Worm (Caenorhabditis elegans) whole organism, young adult: Measurements from ENCODE around the gene set-3.

ENCODE experiments used
- B0261.1 ChIP-seq: sonication (generic microtip); optimal IDR thresholded peaks from 2 replicates; lab custom pipeline; 2016; ENCODE audit warnings: mild to moderate bottlenecking, missing genetic modification characterization, moderate library complexity, missing compliant biosample characterization
- ama-1 ChIP-seq, 3 experiments: fragments of 150-350 bp in 1 of 3; sonication (generic microtip) in 2 of 3; optimal IDR thresholded peaks; 2 replicates each; lab custom pipeline; 2014 to 2018; ENCODE audit warnings: missing biosample characterization in 2 of 3, missing genetic modification characterization in 2 of 3, missing genetic modification reagents in 2 of 3
- bed-2 ChIP-seq: fragments of 200-800 bp; sonication (Bioruptor generic); IDR thresholded peaks from 2 replicates; pipeline ENCODE4 v1.3.6; 2022; ENCODE audit warnings: missing genetic modification reagents, missing genetic modification characterization, missing compliant biosample characterization
- egl-18 ChIP-seq: fragments of 200-800 bp; sonication (Bioruptor generic); IDR thresholded peaks from 2 replicates; pipeline ENCODE4 v1.3.6; 2022; ENCODE audit warnings: missing genetic modification reagents, missing genetic modification characterization, missing compliant biosample characterization
- mcd-1 ChIP-seq: fragments of 200-800 bp; sonication (Bioruptor generic); IDR thresholded peaks from 2 replicates; pipeline ENCODE4 v1.3.6; 2022; ENCODE audit warnings: missing genetic modification reagents, missing genetic modification characterization, missing compliant biosample characterization
- repo-1 ChIP-seq: sonication (generic microtip); optimal IDR thresholded peaks from 2 replicates; lab custom pipeline; 2017; ENCODE audit warnings: mild to moderate bottlenecking, missing genetic modification characterization, missing compliant biosample characterization
- somi-1 ChIP-seq: fragments of 200-800 bp; sonication (Bioruptor generic); optimal IDR thresholded peaks from 2 replicates; lab custom pipeline; 2018; ENCODE audit warnings: mild to moderate bottlenecking, missing genetic modification characterization, missing compliant biosample characterization
- unc-62 ChIP-seq: fragments of 150-350 bp; optimal IDR thresholded peaks from 2 replicates; lab custom pipeline; 2014; ENCODE audit warnings: missing biosample characterization, missing genetic modification reagents, missing genetic modification characterization

DNA sequence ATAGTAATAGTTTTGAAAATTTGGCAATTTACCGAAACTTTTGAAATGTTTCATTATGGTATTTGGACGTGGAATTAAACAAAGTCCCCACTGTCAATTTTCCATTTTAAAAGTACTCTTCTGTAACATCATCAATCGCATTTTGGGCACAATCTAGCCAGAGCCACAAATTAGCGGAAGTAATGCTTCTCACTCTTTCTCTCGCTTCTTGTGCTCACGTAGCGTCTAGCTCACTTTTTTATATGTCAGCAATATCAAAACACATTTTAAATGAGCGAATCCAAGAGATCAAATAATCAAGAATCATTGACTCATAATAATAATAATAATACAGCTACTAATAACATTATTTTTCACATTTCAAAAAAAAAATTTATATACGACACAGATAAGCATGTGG, 30.4 kb downstream of the set-3 start:
- no peak for TF ChIP-seq bed-2 (GFP tag; lab: Robert Waterston, UW)
- no peak for TF ChIP-seq unc-62 (GFP tag; lab: Kevin White, UChicago)
- no peak for TF ChIP-seq egl-18 (GFP tag; lab: Robert Waterston, UW)
- no peak for TF ChIP-seq ama-1 (optimal IDR thresholded peaks at IDR 0.05; lab: Kevin White, UChicago)
- no peak for TF ChIP-seq ama-1 (GFP tag; optimal IDR thresholded peaks at IDR 0.05; lab: Kevin White, UChicago)
- TF ChIP-seq B0261.1 (tag; lab: Kevin White, UChicago) = no peak
- TF ChIP-seq mcd-1 (GFP tag; lab: Robert Waterston, UW) = no peak
- no peak for TF ChIP-seq somi-1 (GFP tag; lab: Kevin White, UChicago)
- TF ChIP-seq repo-1 = no peak
